Fruit fly (Drosophila melanogaster): ENCODE measurements around the gene CG32189.
"Not testable (repeated sequence)": the region's sequence is repeated elsewhere in the genome, so short reads cannot be mapped to it uniquely, and the experiment has no call there.

CG32189 gene

dm6 chr3L:17835074-17835473, at the start of gene CG32189:
TSS of gene CG32189 (minus strand) at chr3L:17835174.
- TF ChIP-seq CG17801 (GFP tag; optimal IDR thresholded peaks at IDR 0.05; ENCODE audit: partially characterized antibody): no peak

- TF ChIP-seq CG17801 (GFP tag; optimal IDR thresholded peaks at IDR 0.05; ENCODE audit: partially characterized antibody): no peak
Measured at dm6 chr3L:17884276-17884675, 49.3 kb upstream of the CG32189 start, which contains the start of gene CG5506. TSS of gene CG5506 (minus strand) at chr3L:17884376.

- TF ChIP-seq CG17801 (GFP tag; optimal IDR thresholded peaks at IDR 0.05; ENCODE audit: partially characterized antibody): peak; percentile 9
Measured at dm6 chr3L:17878781-17879360, 43.9 kb upstream of the CG32189 start, which contains the start of gene CG7408. TSS of gene CG7408 (plus strand) at chr3L:17879096.

dm6 chr3L:17858174-17858573, 23.2 kb upstream of the CG32189 start, which contains the start of gene CG34002:
TSS of gene CG34002 (plus strand) at chr3L:17858474.
- TF ChIP-seq CG17801 (GFP tag; optimal IDR thresholded peaks at IDR 0.05; ENCODE audit: partially characterized antibody): not testable (repeated sequence)

dm6 chr3L:17856655-17857479, 21.9 kb upstream of the CG32189 start, which contains the start of gene CG5535:
TSS of gene CG5535 (minus strand) at chr3L:17856794.
- TF ChIP-seq CG17801 (GFP tag; optimal IDR thresholded peaks at IDR 0.05; ENCODE audit: partially characterized antibody): peak; percentile 40

dm6 chr3L:17849517-17849916, 14.5 kb upstream of the CG32189 start, which contains the start of gene TrpRS-m:
TSS of gene TrpRS-m (plus strand) at chr3L:17849727.
- TF ChIP-seq CG17801 (GFP tag; optimal IDR thresholded peaks at IDR 0.05; ENCODE audit: partially characterized antibody): no peak

dm6 chr3L:17846982-17847355, 12.0 kb upstream of the CG32189 start:
- peak; percentile 5 for TF ChIP-seq CG17801 (GFP tag; optimal IDR thresholded peaks at IDR 0.05; ENCODE audit: partially characterized antibody)

- peak; percentile 67 for TF ChIP-seq CG17801 (GFP tag; optimal IDR thresholded peaks at IDR 0.05; ENCODE audit: partially characterized antibody)
Measured at dm6 chr3L:17846169-17846981, 11.4 kb upstream of the CG32189 start, which contains the start of the genes MED19 and CG7430. TSS of gene MED19 (minus strand) at chr3L:17846501. TSS of gene CG7430 (plus strand) at chr3L:17846916.

- TF ChIP-seq CG17801 (GFP tag; optimal IDR thresholded peaks at IDR 0.05; ENCODE audit: partially characterized antibody): peak; percentile 11
Measured at dm6 chr3L:17842892-17843703, 8.1 kb upstream of the CG32189 start, which contains the start of gene CG5567. TSS of gene CG5567 (minus strand) at chr3L:17843544.

dm6 chr3L:17841085-17841606, 6.2 kb upstream of the CG32189 start, which contains the start of gene CG5577:
TSS of gene CG5577 (minus strand) at chr3L:17841427.
- TF ChIP-seq CG17801 (GFP tag; optimal IDR thresholded peaks at IDR 0.05; ENCODE audit: partially characterized antibody): peak; percentile 73

dm6 chr3L:17833525-17833924, 1.4 kb downstream of the CG32189 start, which contains the start of gene CG32188:
TSS of gene CG32188 (minus strand) at chr3L:17833625.
- TF ChIP-seq CG17801 (GFP tag; optimal IDR thresholded peaks at IDR 0.05; ENCODE audit: partially characterized antibody): no peak

dm6 chr3L:17822784-17823383, 12.1 kb downstream of the CG32189 start, which contains the start of the genes Ir75c and Grd:
TSS of gene Ir75c (minus strand) at chr3L:17822834.
TSS of gene Grd (plus strand) at chr3L:17823333.
- no peak for TF ChIP-seq CG17801 (GFP tag; optimal IDR thresholded peaks at IDR 0.05; ENCODE audit: partially characterized antibody)

dm6 chr3L:17820093-17820492, 14.9 kb downstream of the CG32189 start, which contains the start of gene Ir75b:
TSS of gene Ir75b (minus strand) at chr3L:17820193.
- no peak for TF ChIP-seq CG17801 (GFP tag; optimal IDR thresholded peaks at IDR 0.05; ENCODE audit: partially characterized antibody)
